Worm (Caenorhabditis elegans) whole organism, L4 larva: ENCODE data around the gene far-6.

Source experiments
- D1046.2 ChIP-seq: fragments of 200-800 bp; sonication (Bioruptor generic); IDR thresholded peaks from 2 replicates; pipeline ENCODE4 v1.3.6; 2022; ENCODE audit warnings: missing genetic modification characterization, missing compliant biosample characterization
- F26F4.8 ChIP-seq: fragments of 200-800 bp; sonication (Bioruptor generic); conservative IDR thresholded peaks from 2 replicates; pipeline ENCODE4 v1.3.6; 2022; ENCODE audit warnings: missing genetic modification characterization, missing compliant biosample characterization
- F37D6.2 ChIP-seq: sonication (generic microtip); optimal IDR thresholded peaks from 2 replicates; lab custom pipeline; 2016; ENCODE audit warnings: mild to moderate bottlenecking, missing genetic modification characterization, missing compliant biosample characterization
- F49E8.2 ChIP-seq: sonication (generic microtip); optimal IDR thresholded peaks from 2 replicates; lab custom pipeline; 2016; ENCODE audit warnings: missing compliant biosample characterization, mild to moderate bottlenecking, missing genetic modification characterization, borderline replicate concordance
- ZK546.5 ChIP-seq, 2 experiments: sonication (generic microtip); optimal IDR thresholded peaks; 2 replicates each; lab custom pipeline; 2017; ENCODE audit warnings: missing biosample characterization in 2 of 2, missing genetic modification characterization in 2 of 2
- ceh-20 ChIP-seq: fragments of 200-800 bp; sonication (Bioruptor generic); IDR thresholded peaks from 2 replicates; pipeline ENCODE4 v1.3.6; 2022; ENCODE audit warnings: missing genetic modification reagents, missing genetic modification characterization, missing compliant biosample characterization
- ceh-28 ChIP-seq: fragments of 150-350 bp; optimal IDR thresholded peaks from 2 replicates; lab custom pipeline; 2014; ENCODE audit warnings: missing biosample characterization, missing genetic modification reagents, missing genetic modification characterization
- ceh-44 ChIP-seq: fragments of 200-800 bp; sonication (Bioruptor generic); IDR thresholded peaks from 2 replicates; pipeline ENCODE4 v1.3.6; 2022; ENCODE audit warnings: missing genetic modification reagents, missing genetic modification characterization, missing compliant biosample characterization
- ctbp-1 ChIP-seq: fragments of 200-800 bp; sonication (Bioruptor generic); IDR thresholded peaks from 2 replicates; pipeline ENCODE4 v1.3.6; 2022; ENCODE audit warnings: missing genetic modification reagents, missing genetic modification characterization, missing compliant biosample characterization
- daf-12 ChIP-seq: fragments of 150-350 bp; optimal IDR thresholded peaks from 2 replicates; lab custom pipeline; 2014; ENCODE audit warnings: missing biosample characterization, missing genetic modification reagents, missing genetic modification characterization
- daf-16 ChIP-seq, 3 experiments: sonication (generic microtip); optimal IDR thresholded peaks; 2 replicates each; lab custom pipeline; 2016 to 2017; ENCODE audit warnings: missing genetic modification characterization in 3 of 3, missing genetic modification reagents in 3 of 3, mild to moderate bottlenecking in 2 of 3, missing compliant biosample characterization in 2 of 3, missing biosample characterization in 1 of 3, moderate library complexity in 1 of 3
- daf-8 ChIP-seq: fragments of 200-800 bp; sonication (Bioruptor generic); IDR thresholded peaks from 2 replicates; pipeline ENCODE4 v1.3.6; 2022; ENCODE audit warnings: missing genetic modification characterization, missing compliant biosample characterization
- dmd-8 ChIP-seq: fragments of 200-800 bp; sonication (Bioruptor generic); IDR thresholded peaks from 2 replicates; pipeline ENCODE4 v1.3.6; 2022; ENCODE audit warnings: missing genetic modification characterization, missing compliant biosample characterization
- dmd-9 ChIP-seq: fragments of 200-800 bp; sonication (Bioruptor generic); IDR thresholded peaks from 2 replicates; pipeline ENCODE4 v1.3.6; 2022; ENCODE audit warnings: missing genetic modification reagents, missing genetic modification characterization, missing compliant biosample characterization
- egl-27 ChIP-seq: sonication (generic microtip); optimal IDR thresholded peaks from 3 replicates; lab custom pipeline; 2017; ENCODE audit warnings: missing biosample characterization, missing genetic modification reagents, missing genetic modification characterization
- egl-43 ChIP-seq: fragments of 200-800 bp; sonication (Bioruptor generic); IDR thresholded peaks from 2 replicates; pipeline ENCODE4 v1.3.6; 2022; ENCODE audit warnings: missing genetic modification reagents, missing genetic modification characterization, missing compliant biosample characterization
- fkh-10 ChIP-seq: fragments of 150-350 bp; optimal IDR thresholded peaks from 2 replicates; lab custom pipeline; 2014; ENCODE audit warnings: missing biosample characterization, missing genetic modification reagents, missing genetic modification characterization
- fos-1 ChIP-seq: fragments of 150-350 bp; optimal IDR thresholded peaks from 2 replicates; lab custom pipeline; 2014; ENCODE audit warnings: missing biosample characterization, missing genetic modification characterization
- hif-1 ChIP-seq, 2 experiments: sonication (generic microtip); optimal IDR thresholded peaks; 2 replicates each; lab custom pipeline; 2016 to 2017; ENCODE audit warnings: missing compliant biosample characterization in 2 of 2, missing genetic modification characterization in 2 of 2, missing genetic modification reagents in 2 of 2, missing genotype in 2 of 2, mild to moderate bottlenecking in 1 of 2
- hlh-11 ChIP-seq: fragments of 200-800 bp; sonication (Bioruptor generic); optimal IDR thresholded peaks from 2 replicates; lab custom pipeline; 2018; ENCODE audit warnings: mild to moderate bottlenecking, missing genetic modification characterization, missing compliant biosample characterization
- hmg-1.1 ChIP-seq: fragments of 200-800 bp; sonication (Bioruptor generic); IDR thresholded peaks from 2 replicates; pipeline ENCODE4 v1.3.6; 2022; ENCODE audit warnings: missing genetic modification reagents, missing genetic modification characterization, missing compliant biosample characterization
- jun-1 ChIP-seq: fragments of 150-350 bp; optimal IDR thresholded peaks from 2 replicates; lab custom pipeline; 2014; ENCODE audit warnings: missing biosample characterization, missing genetic modification reagents, missing genetic modification characterization
- lin-1 ChIP-seq: fragments of 200-800 bp; sonication (Bioruptor generic); IDR thresholded peaks from 2 replicates; pipeline ENCODE4 v1.3.6; 2022; ENCODE audit warnings: missing genetic modification reagents, missing genetic modification characterization, missing compliant biosample characterization
- lin-29 ChIP-seq: fragments of 200-800 bp; sonication (Bioruptor generic); IDR thresholded peaks from 2 replicates; pipeline ENCODE4 v1.3.6; 2022; ENCODE audit warnings: missing genetic modification reagents, missing genetic modification characterization, missing compliant biosample characterization
- lin-39 ChIP-seq: fragments of 150-350 bp; optimal IDR thresholded peaks from 2 replicates; lab custom pipeline; 2014; ENCODE audit warnings: missing biosample characterization, missing genetic modification reagents, missing genetic modification characterization
- lsy-2 ChIP-seq, 2 experiments: fragments of 150-350 bp in 1 of 2; sonication (generic microtip) in 1 of 2; optimal IDR thresholded peaks; 2 replicates each; lab custom pipeline; 2014 to 2017; ENCODE audit warnings: missing biosample characterization in 2 of 2, missing genetic modification characterization in 2 of 2
- madf-5 ChIP-seq, 2 experiments: fragments of 200-800 bp; sonication (Bioruptor generic); IDR thresholded peaks; 2 replicates each; pipeline ENCODE4 v1.3.6; 2022; ENCODE audit warnings: missing compliant biosample characterization in 2 of 2, missing genetic modification characterization in 2 of 2
- mep-1 ChIP-seq: fragments of 150-350 bp; sonication (generic microtip); optimal IDR thresholded peaks from 3 replicates; lab custom pipeline; 2014; ENCODE audit warnings: missing biosample characterization, missing genetic modification characterization
- mes-2 ChIP-seq: sonication (generic microtip); optimal IDR thresholded peaks from 2 replicates; lab custom pipeline; 2016; ENCODE audit warnings: missing genotype, mild to moderate bottlenecking, missing genetic modification characterization, missing compliant biosample characterization; ENCODE audit not compliant: poor library complexity, severe bottlenecking
- mxl-3 ChIP-seq: fragments of 200-800 bp; sonication (Bioruptor generic); optimal IDR thresholded peaks from 2 replicates; lab custom pipeline; 2018; ENCODE audit warnings: mild to moderate bottlenecking, missing genetic modification characterization, missing compliant biosample characterization
- nhr-10 ChIP-seq: fragments of 150-350 bp; optimal IDR thresholded peaks from 2 replicates; lab custom pipeline; 2014; ENCODE audit warnings: missing biosample characterization, missing genetic modification characterization
- nhr-111 ChIP-seq: fragments of 200-800 bp; sonication (Bioruptor generic); optimal IDR thresholded peaks from 2 replicates; lab custom pipeline; 2018; ENCODE audit warnings: mild to moderate bottlenecking, missing genetic modification characterization, missing compliant biosample characterization
- nhr-237 ChIP-seq: sonication (generic microtip); optimal IDR thresholded peaks from 2 replicates; lab custom pipeline; 2017; ENCODE audit warnings: missing biosample characterization, missing genetic modification characterization
- nhr-42 ChIP-seq: fragments of 200-800 bp; sonication (Bioruptor generic); IDR thresholded peaks from 2 replicates; pipeline ENCODE4 v1.3.6; 2022; ENCODE audit warnings: missing genetic modification characterization, missing compliant biosample characterization
- nhr-76 ChIP-seq: fragments of 150-350 bp; optimal IDR thresholded peaks from 2 replicates; lab custom pipeline; 2014; ENCODE audit warnings: missing biosample characterization, missing genetic modification characterization
- set-16 ChIP-seq: fragments of 200-800 bp; sonication (Bioruptor generic); IDR thresholded peaks from 2 replicates; pipeline ENCODE4 v1.3.6; 2022; ENCODE audit warnings: missing genetic modification reagents, missing genetic modification characterization, missing compliant biosample characterization
- snpc-1.2 ChIP-seq: fragments of 200-800 bp; sonication (Bioruptor generic); IDR thresholded peaks from 2 replicates; pipeline ENCODE4 v1.3.6; 2022; ENCODE audit warnings: missing genetic modification reagents, missing genetic modification characterization, missing compliant biosample characterization
- spr-1 ChIP-seq: sonication (generic microtip); optimal IDR thresholded peaks from 2 replicates; lab custom pipeline; 2016; ENCODE audit warnings: mild to moderate bottlenecking, missing genetic modification characterization, missing compliant biosample characterization
- tra-1 ChIP-seq: fragments of 200-800 bp; sonication (Bioruptor generic); IDR thresholded peaks from 2 replicates; pipeline ENCODE4 v1.3.6; 2022; ENCODE audit warnings: missing genetic modification reagents, missing genetic modification characterization, missing compliant biosample characterization
- unc-39 ChIP-seq: sonication (generic microtip); optimal IDR thresholded peaks from 2 replicates; lab custom pipeline; 2017; ENCODE audit warnings: missing biosample characterization, missing genetic modification characterization
- zfp-2 ChIP-seq: sonication (generic microtip); optimal IDR thresholded peaks from 2 replicates; lab custom pipeline; 2016; ENCODE audit warnings: mild to moderate bottlenecking, missing genetic modification characterization, missing compliant biosample characterization
- zip-11 ChIP-seq: fragments of 200-800 bp; sonication (Bioruptor generic); IDR thresholded peaks from 2 replicates; pipeline ENCODE4 v1.3.6; 2022; ENCODE audit warnings: missing genetic modification characterization, missing compliant biosample characterization
- zip-2 ChIP-seq: fragments of 150-350 bp; optimal IDR thresholded peaks from 2 replicates; lab custom pipeline; 2014; ENCODE audit warnings: missing biosample characterization, missing genetic modification characterization
- ztf-7 ChIP-seq: fragments of 150-350 bp; optimal IDR thresholded peaks from 2 replicates; lab custom pipeline; 2014; ENCODE audit warnings: missing biosample characterization, missing genetic modification characterization

Gene far-6

ce11 chrIV:13327064-13327463, 1.1 kb upstream of the far-6 start (continued):
- TF ChIP-seq daf-16 (GFP tag; optimal IDR thresholded peaks at IDR 0.05; lab: Kevin White, UChicago) (no peak), daf-16 (tag; optimal IDR thresholded peaks at IDR 0.05; lab: Kevin White, UChicago) (peak; percentile 72), dmd-8 (GFP tag; lab: Robert Waterston, UW) (no peak), lin-39 (tag; lab: Kevin White, UChicago) (no peak), ctbp-1 (GFP tag; lab: Robert Waterston, UW) (no peak), zip-2 (tag; lab: Kevin White, UChicago) (no peak), ztf-7 (tag; lab: Kevin White, UChicago) (no peak), egl-43 (GFP tag; lab: Robert Waterston, UW) (no peak), daf-12 (no peak), hif-1 (tag; optimal IDR thresholded peaks at IDR 0.05; lab: Kevin White, UChicago) (no peak), tra-1 (GFP tag; lab: Robert Waterston, UW) (peak; percentile 72; the same call in 1 of the 2 replicates), lin-29 (GFP tag; lab: Robert Waterston, UW) (no peak), jun-1 (no peak), mxl-3 (no peak), spr-1 (tag; lab: Kevin White, UChicago) (no peak), set-16 (GFP tag; lab: Robert Waterston, UW) (no peak), ceh-28 (tag; lab: Kevin White, UChicago) (no peak), snpc-1.2 (GFP tag; lab: Robert Waterston, UW) (no peak), nhr-76 (tag; lab: Kevin White, UChicago) (no peak), lsy-2 (tag; optimal IDR thresholded peaks at IDR 0.05; lab: Kevin White, UChicago) (peak in 1 of 2 experiments; percentile 39), D1046.2 (GFP tag; lab: Robert Waterston, UW) (no peak), ceh-44 (GFP tag; lab: Robert Waterston, UW) (no peak), mes-2 (no peak), lin-1 (GFP tag; lab: Robert Waterston, UW) (peak; percentile 60; the same call in 1 of the 2 replicates), hlh-11 (tag; lab: Kevin White, UChicago) (peak; percentile 61), fkh-10 (GFP tag; lab: Kevin White, UChicago) (no peak), daf-8 (GFP tag; lab: Robert Waterston, UW) (no peak), egl-27 (tag; lab: Kevin White, UChicago) (no peak), F37D6.2 (tag; lab: Kevin White, UChicago) (no peak), nhr-237 (no peak), fos-1 (no peak), madf-5 (GFP tag; IDR thresholded peaks at IDR 0.05; lab: Robert Waterston, UW) (no peak), dmd-9 (GFP tag; lab: Robert Waterston, UW) (no peak), nhr-42 (GFP tag; lab: Robert Waterston, UW) (no peak), nhr-10 (tag; lab: Kevin White, UChicago) (no peak), F49E8.2 (tag; lab: Kevin White, UChicago) (no peak), unc-39 (no peak), mep-1 (tag; lab: Kevin White, UChicago) (no peak), zip-11 (GFP tag; lab: Robert Waterston, UW) (no peak), nhr-111 (GFP tag; lab: Kevin White, UChicago) (no peak)
- TF ChIP-seq, all 104 proteins: peak for 17

- TF ChIP-seq F26F4.8 (GFP tag; lab: Robert Waterston, UW) (no peak), set-16 (GFP tag; lab: Robert Waterston, UW) (peak; percentile 57), zfp-2 (tag; lab: Kevin White, UChicago) (no peak), ceh-20 (no peak), ZK546.5 (tag; optimal IDR thresholded peaks at IDR 0.05; lab: Kevin White, UChicago) (no peak), hmg-1.1 (GFP tag; lab: Robert Waterston, UW) (0 out of 2 replicates have a peak, but pooled peaks have one; percentile 18), mxl-3 (peak; percentile 12)
Observed at ce11 chrIV:13330547-13330946, 2.4 kb downstream of the far-6 start.
